Worm (Caenorhabditis elegans) whole organism, young adult: ENCODE measurements around the gene ZC443.1.

Experiments used
- B0019.2 ChIP-seq: fragments of 200-800 bp; sonication (Bioruptor generic); conservative IDR thresholded peaks from 2 replicates; pipeline ENCODE4 v1.3.6; 2022; ENCODE audit warnings: missing genetic modification reagents, missing genetic modification characterization, missing compliant biosample characterization
- B0336.3 ChIP-seq: fragments of 200-800 bp; sonication (Bioruptor generic); IDR thresholded peaks from 2 replicates; pipeline ENCODE4 v1.3.6; 2022; ENCODE audit warnings: missing genetic modification characterization, missing compliant biosample characterization
- F22D6.2 ChIP-seq: sonication (generic microtip); optimal IDR thresholded peaks from 2 replicates; lab custom pipeline; 2016; ENCODE audit warnings: mild to moderate bottlenecking, missing genetic modification characterization, missing compliant biosample characterization
- F39B2.1 ChIP-seq: fragments of 200-800 bp; sonication (Bioruptor generic); IDR thresholded peaks from 2 replicates; pipeline ENCODE4 v1.3.6; 2022; ENCODE audit warnings: missing genetic modification reagents, missing genetic modification characterization, missing compliant biosample characterization
- F55B11.4 ChIP-seq: sonication (generic microtip); optimal IDR thresholded peaks from 2 replicates; lab custom pipeline; 2016; ENCODE audit warnings: missing compliant biosample characterization, missing genetic modification characterization, borderline replicate concordance; ENCODE audit not compliant: insufficient read depth
- K12H6.12 ChIP-seq: fragments of 200-800 bp; sonication (Bioruptor generic); optimal IDR thresholded peaks from 2 replicates; lab custom pipeline; 2018; ENCODE audit warnings: mild to moderate bottlenecking, missing genetic modification characterization, missing compliant biosample characterization
- T07F8.4 ChIP-seq: sonication (generic microtip); optimal IDR thresholded peaks from 2 replicates; lab custom pipeline; 2016; ENCODE audit warnings: mild to moderate bottlenecking, missing genetic modification characterization, moderate library complexity, missing compliant biosample characterization
- Y53F4B.3 ChIP-seq: fragments of 200-800 bp; sonication (Bioruptor generic); IDR thresholded peaks from 2 replicates; pipeline ENCODE4 v1.3.6; 2022; ENCODE audit warnings: missing genetic modification reagents, missing genetic modification characterization, missing compliant biosample characterization
- Y56A3A.18 ChIP-seq: fragments of 200-800 bp; sonication (Bioruptor generic); IDR thresholded peaks from 2 replicates; pipeline ENCODE4 v1.3.6; 2022; ENCODE audit warnings: missing genetic modification reagents, missing genetic modification characterization, missing compliant biosample characterization
- ama-1 ChIP-seq, 3 experiments: fragments of 150-350 bp in 1 of 3; sonication (generic microtip) in 2 of 3; optimal IDR thresholded peaks; 2 replicates each; lab custom pipeline; 2014 to 2018; ENCODE audit warnings: missing biosample characterization in 2 of 3, missing genetic modification characterization in 2 of 3, missing genetic modification reagents in 2 of 3
- attf-5 ChIP-seq: fragments of 200-800 bp; sonication (Bioruptor generic); optimal IDR thresholded peaks from 2 replicates; lab custom pipeline; 2018; ENCODE audit warnings: mild to moderate bottlenecking, missing genetic modification characterization, missing compliant biosample characterization
- cebp-1 ChIP-seq, 2 experiments: fragments of 200-800 bp in 1 of 2; sonication (Bioruptor generic) in 1 of 2; sonication (generic microtip) in 1 of 2; IDR thresholded peaks in 1 of 2; optimal IDR thresholded peaks in 1 of 2; 2 replicates each; pipeline versions ENCODE4 v1.3.6 to Lab custom; 2017 to 2022; ENCODE audit warnings: missing compliant biosample characterization in 2 of 2, missing genetic modification characterization in 2 of 2, mild to moderate bottlenecking in 1 of 2, missing genetic modification reagents in 1 of 2, moderate library complexity in 1 of 2
- die-1 ChIP-seq: sonication (generic microtip); optimal IDR thresholded peaks from 2 replicates; lab custom pipeline; 2016; ENCODE audit warnings: missing genotype, mild to moderate bottlenecking, missing genetic modification characterization, missing compliant biosample characterization
- dox-1 ChIP-seq: fragments of 200-800 bp; sonication (Bioruptor generic); IDR thresholded peaks from 2 replicates; pipeline ENCODE4 v1.3.6; 2022; ENCODE audit warnings: missing genetic modification reagents, missing genetic modification characterization, missing compliant biosample characterization
- dpff-1 ChIP-seq: sonication (generic microtip); optimal IDR thresholded peaks from 2 replicates; lab custom pipeline; 2017; ENCODE audit warnings: mild to moderate bottlenecking, missing genetic modification characterization, missing compliant biosample characterization
- hlh-12 ChIP-seq: sonication (generic microtip); optimal IDR thresholded peaks from 2 replicates; lab custom pipeline; 2016; ENCODE audit warnings: missing genetic modification characterization, missing compliant biosample characterization
- hmg-1.2 ChIP-seq: fragments of 200-800 bp; sonication (Bioruptor generic); IDR thresholded peaks from 2 replicates; pipeline ENCODE4 v1.3.6; 2022; ENCODE audit warnings: missing genetic modification reagents, missing genetic modification characterization, missing compliant biosample characterization
- madf-10 ChIP-seq: sonication (generic microtip); optimal IDR thresholded peaks from 2 replicates; lab custom pipeline; 2016; ENCODE audit warnings: mild to moderate bottlenecking, missing genetic modification characterization, missing compliant biosample characterization
- nhr-80 ChIP-seq: sonication (generic microtip); optimal IDR thresholded peaks from 2 replicates; lab custom pipeline; 2016; ENCODE audit warnings: missing genetic modification characterization, missing compliant biosample characterization
- pbrm-1 ChIP-seq: fragments of 200-800 bp; sonication (Bioruptor generic); IDR thresholded peaks from 2 replicates; pipeline ENCODE4 v1.3.6; 2022; ENCODE audit warnings: missing genetic modification reagents, missing genetic modification characterization, missing compliant biosample characterization
- rpc-1 ChIP-seq, 2 experiments: fragments of 150-350 bp in 1 of 2; sonication (generic microtip) in 1 of 2; optimal IDR thresholded peaks; 2 replicates each; lab custom pipeline; 2014 to 2018; ENCODE audit warnings: missing biosample characterization in 1 of 2, missing genetic modification characterization in 1 of 2, missing genetic modification reagents in 1 of 2, missing genotype in 1 of 2
- sea-2 ChIP-seq: fragments of 200-800 bp; sonication (Bioruptor generic); IDR thresholded peaks from 2 replicates; pipeline ENCODE4 v1.3.6; 2022; ENCODE audit warnings: missing genetic modification characterization, missing compliant biosample characterization
- tbp1 ChIP-seq: fragments of 200-800 bp; sonication (Bioruptor generic); optimal IDR thresholded peaks from 2 replicates; lab custom pipeline; 2018; ENCODE audit warnings: mild to moderate bottlenecking, missing genetic modification characterization, missing compliant biosample characterization
- ztf-18 ChIP-seq: sonication (generic microtip); optimal IDR thresholded peaks from 2 replicates; lab custom pipeline; 2016; ENCODE audit warnings: missing genotype, mild to moderate bottlenecking, missing genetic modification characterization, missing compliant biosample characterization
- ztf-25 ChIP-seq: fragments of 200-800 bp; sonication (Bioruptor generic); IDR thresholded peaks from 2 replicates; pipeline ENCODE4 v1.3.6; 2022; ENCODE audit warnings: missing genetic modification reagents, missing genetic modification characterization, missing compliant biosample characterization

The ZC443.1 gene

DNA sequence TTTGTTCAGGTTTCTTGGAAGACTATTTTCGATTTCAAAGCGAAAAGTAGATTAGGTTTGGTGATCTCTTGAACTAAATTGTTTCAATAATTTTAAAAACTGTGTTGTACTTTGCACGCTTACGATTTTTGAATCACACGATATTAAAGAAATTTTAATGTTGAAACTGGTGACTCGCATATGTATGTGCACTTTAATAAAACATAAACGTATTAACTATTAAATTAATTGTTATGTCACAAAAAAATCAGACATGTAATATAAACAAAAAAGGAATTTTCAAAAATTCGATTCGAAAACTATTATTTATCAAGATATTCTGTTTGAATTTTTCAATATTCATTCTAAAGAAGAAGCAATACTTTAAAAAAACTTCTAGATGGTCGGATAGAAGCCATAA, 17.3 kb upstream of the ZC443.1 start, which contains the start of gene ugt-15:
ugt-15 (plus strand) TSS at position 301 of the 400 bp plus-strand sequence.
- TF ChIP-seq rpc-1 (optimal IDR thresholded peaks at IDR 0.05; lab: Kevin White, UChicago) (no peak), rpc-1 (tag; optimal IDR thresholded peaks at IDR 0.05; lab: Kevin White, UChicago) (no peak), nhr-80 (tag; lab: Kevin White, UChicago) (peak; percentile 18)
- TF ChIP-seq, all 124 proteins: peak for 1

ce11 chrV:12824777-12825176, 14.9 kb upstream of the ZC443.1 start, which contains the start of gene ugt-16:
Gene ugt-16 (plus strand): TSS chrV:12825024.
- no peak for TF ChIP-seq B0019.2 (GFP tag; lab: Robert Waterston, UW)
- TF ChIP-seq nhr-80 (tag; lab: Kevin White, UChicago) = peak; percentile 51

DNA sequence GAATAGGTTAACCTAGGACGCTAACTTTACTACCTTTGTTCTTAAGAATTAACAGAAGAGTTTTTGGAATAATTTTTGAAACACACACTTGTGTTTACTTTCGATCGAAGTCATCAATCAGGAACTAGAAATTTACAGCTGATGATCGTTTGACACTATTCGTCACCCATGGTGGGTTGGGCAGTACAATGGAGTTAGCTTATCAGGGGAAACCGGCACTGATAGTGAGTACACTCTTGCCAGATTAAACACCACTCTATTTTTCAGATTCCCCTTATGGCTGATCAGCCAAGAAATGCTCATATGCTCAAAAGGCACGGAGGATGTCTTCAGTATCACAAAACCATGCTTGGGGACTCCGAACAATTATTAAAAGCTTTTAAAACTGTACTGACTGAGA, 12.2 kb upstream of the ZC443.1 start:
- TF ChIP-seq ztf-25 (GFP tag; lab: Robert Waterston, UW) (no peak), nhr-80 (tag; lab: Kevin White, UChicago) (peak; percentile 46)

ce11 chrV:12819792-12820453, 10.0 kb upstream of the ZC443.1 start, which contains the start of the genes ZC443.4 and ugt-18:
Gene ZC443.4 (minus strand): TSS chrV:12819886.
Gene ugt-18 (plus strand): TSS chrV:12820260.
- TF ChIP-seq tbp1 (GFP tag; lab: Kevin White, UChicago) (no peak), sea-2 (no peak), F22D6.2 (tag; lab: Kevin White, UChicago) (no peak), nhr-80 (tag; lab: Kevin White, UChicago) (peak; percentile 5), Y53F4B.3 (GFP tag; lab: Robert Waterston, UW) (no peak), die-1 (tag; lab: Kevin White, UChicago) (no peak), ama-1 (optimal IDR thresholded peaks at IDR 0.05; lab: Kevin White, UChicago) (no peak), ama-1 (GFP tag; optimal IDR thresholded peaks at IDR 0.05; lab: Kevin White, UChicago) (no peak)

- TF ChIP-seq T07F8.4 (tag; lab: Kevin White, UChicago) (no peak), nhr-80 (tag; lab: Kevin White, UChicago) (no peak), dpff-1 (tag; lab: Kevin White, UChicago) (no peak), cebp-1 (GFP tag; IDR thresholded peaks at IDR 0.05; lab: Robert Waterston, UW) (0 out of 2 replicates have a peak, but pooled peaks have one; percentile 13), cebp-1 (tag; optimal IDR thresholded peaks at IDR 0.05; lab: Kevin White, UChicago) (peak; percentile 52), Y56A3A.18 (no peak), attf-5 (GFP tag; lab: Kevin White, UChicago) (peak; percentile 50), ztf-18 (tag; lab: Kevin White, UChicago) (peak; percentile 4), dox-1 (GFP tag; lab: Robert Waterston, UW) (0 out of 2 replicates have a peak, but pooled peaks have one; percentile 39), pbrm-1 (GFP tag; lab: Robert Waterston, UW) (peak; percentile 57; the same call in 1 of the 2 replicates), madf-10 (tag; lab: Kevin White, UChicago) (peak; percentile 71), K12H6.12 (tag; lab: Kevin White, UChicago) (peak; percentile 64)
These were observed 9.3 kb upstream of the ZC443.1 start for ce11 chrV:12819155-12819554.

DNA sequence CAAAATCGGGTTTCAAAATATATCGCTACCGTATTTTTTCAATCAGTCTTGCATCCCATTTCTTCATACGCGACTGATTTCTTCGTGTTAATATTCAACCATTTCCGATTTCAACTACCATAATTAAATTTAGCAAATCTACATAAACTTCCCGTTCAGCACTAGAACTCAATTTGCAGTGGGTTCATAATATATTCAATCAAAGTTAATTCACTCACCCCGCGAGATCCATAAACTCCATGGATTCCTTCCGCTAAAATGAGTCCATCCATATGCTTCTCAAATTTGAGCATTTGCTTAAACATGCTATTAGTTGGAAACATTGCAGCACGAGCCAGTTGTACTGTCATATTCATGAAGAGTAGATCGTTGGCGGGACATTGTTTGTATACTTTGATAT, 8.6 kb upstream of the ZC443.1 start:
- no peak for TF ChIP-seq hmg-1.2 (GFP tag; lab: Robert Waterston, UW)
- TF ChIP-seq B0336.3 (GFP tag; lab: Robert Waterston, UW) = no peak
- TF ChIP-seq F55B11.4 (tag; lab: Kevin White, UChicago) = no peak
- no peak for TF ChIP-seq hlh-12 (tag; lab: Kevin White, UChicago)
- no peak for TF ChIP-seq B0019.2 (GFP tag; lab: Robert Waterston, UW)
- no peak for TF ChIP-seq F39B2.1 (GFP tag; lab: Robert Waterston, UW)
